Worm (Caenorhabditis elegans): Measurements from ENCODE around the gene cash-1.

cash-1 gene

DNA sequence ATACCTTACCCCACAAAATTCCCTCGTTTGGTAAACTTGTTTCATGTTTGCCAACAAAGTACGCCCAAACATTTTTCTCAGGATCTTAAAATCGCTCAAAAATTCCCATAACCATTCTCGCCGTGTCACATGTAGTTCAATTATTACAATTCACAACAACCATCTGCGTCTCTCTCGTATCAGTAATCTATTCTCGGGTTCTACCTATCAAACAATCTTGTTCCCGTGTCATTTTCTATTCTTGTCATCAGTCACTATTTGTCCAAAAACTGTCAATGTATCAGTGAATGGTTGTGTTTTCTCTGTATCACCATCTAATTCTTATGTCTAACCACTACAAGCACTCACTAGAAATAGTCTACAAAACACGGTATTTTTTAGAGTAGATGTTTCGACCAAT, 9.1 kb downstream of the cash-1 start (continued):
- no peak for TF ChIP-seq K12H6.12 (tag; optimal IDR thresholded peaks at IDR 0.05)
- no peak for TF ChIP-seq ztf-6 (GFP tag; IDR thresholded peaks at IDR 0.05)

DNA sequence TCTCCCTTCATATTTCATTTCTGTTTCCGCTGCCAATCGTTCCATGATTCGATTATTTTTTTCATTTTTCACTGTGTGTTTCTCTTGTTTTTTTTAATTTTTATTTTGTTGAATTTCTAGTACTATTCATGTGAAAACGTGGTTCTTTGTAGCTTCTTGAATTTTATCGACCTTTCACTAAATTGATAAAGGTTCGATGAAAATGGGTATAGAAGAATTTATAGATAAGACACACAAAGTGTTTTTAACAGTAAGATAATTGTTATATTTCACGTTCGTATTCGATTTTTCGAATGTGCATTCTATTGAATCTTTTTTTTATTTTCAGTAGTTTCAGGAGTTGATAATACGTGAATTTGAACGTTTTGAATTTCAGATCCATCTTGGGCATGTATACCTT, 9.9 kb downstream of the cash-1 start, which contains the start of gene ugt-49:
Gene ugt-49 (plus strand): TSS at position 371 of the 400 bp plus-strand sequence.
- no peak for TF ChIP-seq T07F8.4 (tag; optimal IDR thresholded peaks at IDR 0.05)
- TF ChIP-seq Y53F4B.3 (GFP tag; IDR thresholded peaks at IDR 0.05) = no peak
- no peak for TF ChIP-seq ztf-25 (GFP tag; IDR thresholded peaks at IDR 0.05)
- no peak for TF ChIP-seq zfh-2 (GFP tag; conservative IDR thresholded peaks at IDR 0.05)
- TF ChIP-seq D2030.7 (GFP tag; IDR thresholded peaks at IDR 0.05) = no peak
- no peak for TF ChIP-seq pbrm-1 (GFP tag; IDR thresholded peaks at IDR 0.05)
- TF ChIP-seq Y53G8AR.9 (GFP tag; conservative IDR thresholded peaks at IDR 0.05) = no peak
- TF ChIP-seq unc-62 (GFP tag; optimal IDR thresholded peaks at IDR 0.05) = no peak
- no peak for TF ChIP-seq snpc-1.3 (tag; optimal IDR thresholded peaks at IDR 0.05; ENCODE audit: insufficient read depth)
- TF ChIP-seq ZK185.1 (tag; optimal IDR thresholded peaks at IDR 0.05; ENCODE audit: poor library complexity, severe bottlenecking) = no peak
- no peak for TF ChIP-seq nfyb-1 (GFP tag; IDR thresholded peaks at IDR 0.05)
- TF ChIP-seq aptf-2 (GFP tag; conservative IDR thresholded peaks at IDR 0.05) = no peak

DNA sequence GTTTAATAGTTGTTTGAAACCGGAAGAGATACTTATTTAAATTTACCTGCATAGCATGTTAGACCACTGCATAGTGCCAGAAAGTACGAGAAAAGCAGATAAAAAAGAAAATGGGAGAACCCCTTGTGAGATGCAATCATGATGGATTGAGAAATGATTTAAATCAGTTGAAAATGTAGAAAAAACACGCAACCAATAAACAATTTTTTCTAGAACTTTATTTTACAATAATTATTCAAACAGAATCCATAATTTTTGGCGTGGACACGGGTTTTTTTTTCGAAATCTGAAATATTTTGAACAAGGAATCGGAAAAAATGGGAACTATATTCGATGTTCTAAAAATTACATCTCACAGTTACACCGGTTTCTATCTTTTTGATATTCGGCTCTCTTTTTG, 17.2 kb downstream of the cash-1 start, which contains the start of gene AC3.12:
Gene AC3.12 (minus strand): TSS at position 101 of the 400 bp plus-strand sequence.
- TF ChIP-seq hmg-1.2 (GFP tag; IDR thresholded peaks at IDR 0.05) (no peak), Y53G8AR.9 (GFP tag; conservative IDR thresholded peaks at IDR 0.05) (no peak), athp-1 (tag; optimal IDR thresholded peaks at IDR 0.05) (no peak), hrde-1 (tag; optimal IDR thresholded peaks at IDR 0.05; ENCODE audit: borderline replicate concordance) (no peak), mes-4 (tag; optimal IDR thresholded peaks at IDR 0.05) (no peak), ztf-18 (tag; optimal IDR thresholded peaks at IDR 0.05) (no peak), mxl-1 (tag; optimal IDR thresholded peaks at IDR 0.05) (no peak), ets-4 (GFP tag; optimal IDR thresholded peaks at IDR 0.05) (no peak), F55B11.4 (tag; optimal IDR thresholded peaks at IDR 0.05; ENCODE audit: borderline replicate concordance, insufficient read depth) (no peak), madf-3 (GFP tag; IDR thresholded peaks at IDR 0.05) (no peak), ztf-25 (GFP tag; IDR thresholded peaks at IDR 0.05) (no peak), repo-1 (tag; optimal IDR thresholded peaks at IDR 0.05) (no peak), nfya-2 (GFP tag; IDR thresholded peaks at IDR 0.05) (no peak)

DNA sequence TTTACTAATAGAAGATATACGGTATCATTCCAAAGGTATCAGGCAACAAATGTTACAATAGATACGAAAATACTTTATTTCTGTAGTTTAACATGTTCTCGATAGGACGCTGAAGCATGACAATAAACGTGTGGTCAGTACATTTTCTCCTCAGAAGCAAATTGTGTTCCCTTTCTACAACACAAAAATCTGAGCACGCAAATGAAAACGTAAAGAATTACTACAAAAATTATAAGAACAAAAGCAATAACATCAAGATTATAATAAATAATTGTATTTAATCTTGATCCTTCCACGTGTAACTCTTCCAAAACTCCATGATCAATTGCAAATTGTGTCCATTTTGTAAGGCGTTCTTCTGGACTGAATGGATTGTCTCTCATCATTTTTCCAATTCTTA, 17.7 kb downstream of the cash-1 start:
- TF ChIP-seq xnd-1 (tag; optimal IDR thresholded peaks at IDR 0.05) (no peak), hmg-1.2 (GFP tag; IDR thresholded peaks at IDR 0.05) (no peak), snpc-3.4 (tag; optimal IDR thresholded peaks at IDR 0.05) (no peak), madf-10 (tag; optimal IDR thresholded peaks at IDR 0.05) (no peak), hlh-26 (GFP tag; conservative IDR thresholded peaks at IDR 0.05) (no peak), B0336.3 (GFP tag; IDR thresholded peaks at IDR 0.05) (no peak), lin-26 (GFP tag; IDR thresholded peaks at IDR 0.05) (no peak), ztf-3 (GFP tag; optimal IDR thresholded peaks at IDR 0.05) (no peak), nhr-27 (tag; optimal IDR thresholded peaks at IDR 0.05) (no peak), pha-4 (tag; optimal IDR thresholded peaks at IDR 0.05) (no peak), rpc-1 (optimal IDR thresholded peaks at IDR 0.05) (no peak), rpc-1 (tag; optimal IDR thresholded peaks at IDR 0.05) (no peak), F22D6.2 (tag; optimal IDR thresholded peaks at IDR 0.05) (no peak), ama-1 (optimal IDR thresholded peaks at IDR 0.05) (no peak), ama-1 (GFP tag; optimal IDR thresholded peaks at IDR 0.05) (no peak), ceh-27 (GFP tag; optimal IDR thresholded peaks at IDR 0.05) (no peak), attf-3 (GFP tag; conservative IDR thresholded peaks at IDR 0.05) (no peak), C06A6.2 (GFP tag; conservative IDR thresholded peaks at IDR 0.05) (no peak), ceh-91 (GFP tag; IDR thresholded peaks at IDR 0.05) (no peak), lag-1 (GFP tag; IDR thresholded peaks at IDR 0.05) (no peak), dox-1 (GFP tag; IDR thresholded peaks at IDR 0.05) (no peak), Y53F4B.3 (GFP tag; IDR thresholded peaks at IDR 0.05) (no peak)

Measured in whole organism, young adult.